Fruit fly (Drosophila melanogaster): Measurements from ENCODE around the gene CG17163.

DNA sequence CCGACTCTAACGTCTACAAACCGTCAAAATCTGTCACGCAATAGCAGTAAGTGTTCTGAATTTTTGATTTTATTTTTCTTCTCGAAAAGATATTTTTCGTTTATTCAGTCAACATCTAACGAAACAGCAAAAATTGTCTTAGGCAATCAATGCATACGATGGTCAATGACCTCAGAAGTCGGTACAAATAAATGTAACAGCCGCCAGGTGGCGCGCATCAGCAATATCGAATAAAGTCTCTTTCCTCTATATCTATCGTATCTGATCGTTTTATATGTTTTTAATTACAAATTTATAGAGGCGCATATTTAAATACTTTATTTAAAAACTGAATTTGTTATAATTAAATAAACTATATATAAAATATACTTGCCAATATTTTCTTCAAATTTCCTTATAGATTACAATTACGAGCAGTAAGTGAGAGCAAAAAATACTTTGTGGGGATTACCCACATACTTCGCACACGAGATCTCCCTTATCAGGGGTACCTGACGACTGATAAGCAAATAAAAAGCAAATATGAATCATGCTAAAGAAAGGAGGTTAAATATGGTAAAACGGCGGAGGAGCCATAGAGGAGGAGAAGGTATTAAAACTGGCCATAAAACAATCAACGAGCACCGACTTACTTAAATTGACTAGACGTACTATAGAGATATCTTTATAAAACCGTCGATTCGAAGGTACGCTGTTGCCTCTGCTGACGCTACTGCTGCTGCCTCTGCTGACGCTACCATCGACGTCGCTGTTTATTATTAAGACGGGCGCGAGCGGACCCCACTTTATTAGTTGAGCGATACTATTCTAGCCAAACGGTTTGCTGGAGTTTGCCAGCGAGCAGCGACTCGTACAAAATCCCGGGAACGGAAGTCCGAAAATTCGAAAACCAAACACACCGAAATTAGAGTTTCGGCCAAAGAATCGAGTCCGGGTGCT, 14.7 kb downstream of the CG17163 start, which contains the start of gene CG17167:
- TF ChIP-seq HLH106 (tag; optimal IDR thresholded peaks at IDR 0.05) (no peak), psq (GFP tag; optimal IDR thresholded peaks at IDR 0.05) (no peak), jim (GFP tag; optimal IDR thresholded peaks at IDR 0.05) (no peak), usp (GFP tag; optimal IDR thresholded peaks at IDR 0.05) (no peak), woc (GFP tag; optimal IDR thresholded peaks at IDR 0.05) (no peak), sv (GFP tag; optimal IDR thresholded peaks at IDR 0.05) (no peak), h (GFP tag; optimal IDR thresholded peaks at IDR 0.05) (no peak), pan (optimal IDR thresholded peaks at IDR 0.05) (no peak)

Measured in whole organism, wandering third instar larva.